Worm (Caenorhabditis elegans): ENCODE results near the gene F43E2.11.

Gene F43E2.11

ce11 chrII:7326199-7326598 is 43.9 kb downstream of the F43E2.11 start:
- TF ChIP-seq lsl-1 (GFP tag; optimal IDR thresholded peaks at IDR 0.05) = no peak
- no peak for TF ChIP-seq D2030.7 (GFP tag; IDR thresholded peaks at IDR 0.05)
- no peak for TF ChIP-seq athp-1 (tag; optimal IDR thresholded peaks at IDR 0.05)
- TF ChIP-seq K12H6.12 (tag; optimal IDR thresholded peaks at IDR 0.05) = no peak
- TF ChIP-seq Y95B8A.8 (GFP tag; IDR thresholded peaks at IDR 0.05) = no peak
- no peak for TF ChIP-seq nhr-179 (tag; optimal IDR thresholded peaks at IDR 0.05)
- TF ChIP-seq Y56A3A.18 (GFP tag; IDR thresholded peaks at IDR 0.05) = no peak
- no peak for TF ChIP-seq F10E7.11 (tag; optimal IDR thresholded peaks at IDR 0.05)
- TF ChIP-seq sdz-38 (tag; optimal IDR thresholded peaks at IDR 0.05) = no peak
- no peak for TF ChIP-seq somi-1 (GFP tag; optimal IDR thresholded peaks at IDR 0.05)
- no peak for TF ChIP-seq lin-54 (GFP tag; optimal IDR thresholded peaks at IDR 0.05)
- no peak for TF ChIP-seq B0336.3 (GFP tag; IDR thresholded peaks at IDR 0.05)
- no peak for TF ChIP-seq Y53G8AR.9 (GFP tag; conservative IDR thresholded peaks at IDR 0.05)
- no peak for TF ChIP-seq T26A5.8 (tag; optimal IDR thresholded peaks at IDR 0.05)

- no peak for TF ChIP-seq ztf-3 (GFP tag; optimal IDR thresholded peaks at IDR 0.05)
- TF ChIP-seq nfyb-1 (GFP tag; IDR thresholded peaks at IDR 0.05) = peak; percentile 32; the same call in 1 of the 2 replicates
- TF ChIP-seq somi-1 (GFP tag; optimal IDR thresholded peaks at IDR 0.05) = peak; percentile 51
- TF ChIP-seq ZK185.1 (tag; optimal IDR thresholded peaks at IDR 0.05; ENCODE audit: poor library complexity, severe bottlenecking) = peak; percentile 16
- TF ChIP-seq K12H6.12 (tag; optimal IDR thresholded peaks at IDR 0.05) = peak; percentile 79
- no peak for TF ChIP-seq hmg-20 (GFP tag; IDR thresholded peaks at IDR 0.05)
- peak; percentile 62 for TF ChIP-seq atf-7 (tag; optimal IDR thresholded peaks at IDR 0.05)
- TF ChIP-seq ceh-27 (GFP tag; optimal IDR thresholded peaks at IDR 0.05) = peak; percentile 5
Measured at ce11 chrII:7325063-7325480, 45.0 kb downstream of the F43E2.11 start.

- TF ChIP-seq nfyb-1 (GFP tag; IDR thresholded peaks at IDR 0.05) (0 out of 2 replicates have a peak, but pooled peaks have one; percentile 33), F33H1.4 (GFP tag; IDR thresholded peaks at IDR 0.05) (0 out of 2 replicates have a peak, but pooled peaks have one; percentile 11), Y53G8AR.9 (GFP tag; conservative IDR thresholded peaks at IDR 0.05) (0 out of 2 replicates have a peak, but pooled peaks have one; percentile 24), Y67H2A.10 (GFP tag; conservative IDR thresholded peaks at IDR 0.05) (no peak), B0019.2 (GFP tag; conservative IDR thresholded peaks at IDR 0.05) (no peak), unc-62 (GFP tag; optimal IDR thresholded peaks at IDR 0.05) (no peak), ceh-58 (GFP tag; IDR thresholded peaks at IDR 0.05) (0 out of 2 replicates have a peak, but pooled peaks have one; percentile 32), C17E4.6 (GFP tag; IDR thresholded peaks at IDR 0.05) (no peak), F52B5.7 (tag; optimal IDR thresholded peaks at IDR 0.05) (peak; percentile 27), chd-7 (tag; optimal IDR thresholded peaks at IDR 0.05) (peak; percentile 26)
Measured at ce11 chrII:7323925-7324324, 46.2 kb downstream of the F43E2.11 start, which contains the start of gene F21D12.3. Gene F21D12.3 (minus strand): TSS chrII:7324025.

- TF ChIP-seq ceh-27 (GFP tag; optimal IDR thresholded peaks at IDR 0.05) (no peak), hmg-20 (GFP tag; IDR thresholded peaks at IDR 0.05) (no peak), Y53F4B.3 (GFP tag; IDR thresholded peaks at IDR 0.05) (no peak), lag-1 (GFP tag; IDR thresholded peaks at IDR 0.05) (no peak), ccch-3 (GFP tag; optimal IDR thresholded peaks at IDR 0.05) (no peak), rcor-1 (GFP tag; IDR thresholded peaks at IDR 0.05) (0 out of 2 replicates have a peak, but pooled peaks have one; percentile 18), nfyb-1 (GFP tag; IDR thresholded peaks at IDR 0.05) (peak; percentile 55; the same call in 1 of the 2 replicates), lin-35 (GFP tag; optimal IDR thresholded peaks at IDR 0.05) (peak in 1 of 3 experiments; percentile 41), F49E8.2 (tag; optimal IDR thresholded peaks at IDR 0.05; ENCODE audit: insufficient read depth) (no peak)
Measured at ce11 chrII:7323317-7323716, 46.8 kb downstream of the F43E2.11 start.

Data from whole organism, young adult.